Worm (Caenorhabditis elegans) whole organism, L2 larva: ENCODE measurements around the gene Y48A6B.14.
A peak's percentile ranks its signal among the peaks of the same experiment; 100 is the strongest.

ENCODE experiments used
- C34F6.9 ChIP-seq: fragments of 150-350 bp; optimal IDR thresholded peaks from 2 replicates; lab custom pipeline; 2014; ENCODE audit warnings: missing biosample characterization, missing genetic modification characterization
- F13H6.1 ChIP-seq: sonication (generic microtip); optimal IDR thresholded peaks from 2 replicates; lab custom pipeline; 2016; ENCODE audit warnings: missing genetic modification characterization, missing compliant biosample characterization
- R02D3.7 ChIP-seq: fragments of 150-350 bp; optimal IDR thresholded peaks from 2 replicates; lab custom pipeline; 2014; ENCODE audit warnings: missing biosample characterization, missing genetic modification characterization
- Y55F3AM.14 ChIP-seq: fragments of 200-800 bp; sonication (Bioruptor generic); optimal IDR thresholded peaks from 2 replicates; lab custom pipeline; 2018; ENCODE audit warnings: mild to moderate bottlenecking, missing genetic modification characterization, missing compliant biosample characterization
- ZK546.5 ChIP-seq: sonication (generic microtip); optimal IDR thresholded peaks from 2 replicates; lab custom pipeline; 2017; ENCODE audit warnings: missing biosample characterization, missing genetic modification characterization
- alr-1 ChIP-seq: fragments of 150-350 bp; optimal IDR thresholded peaks from 2 replicates; lab custom pipeline; 2014; ENCODE audit warnings: missing biosample characterization, missing genetic modification characterization
- aly-2 ChIP-seq: fragments of 150-350 bp; optimal IDR thresholded peaks from 2 replicates; lab custom pipeline; 2014; ENCODE audit warnings: missing biosample characterization, missing genetic modification characterization
- ama-1 ChIP-seq: fragments of 150-350 bp; optimal IDR thresholded peaks from 2 replicates; lab custom pipeline; 2018; ENCODE audit warnings: inconsistent platforms
- blmp-1 ChIP-seq: sonication (generic microtip); optimal IDR thresholded peaks from 2 replicates; lab custom pipeline; 2017; ENCODE audit warnings: missing genetic modification characterization, mild to moderate bottlenecking, missing compliant biosample characterization, antibody characterized with exemption, moderate library complexity; ENCODE audit not compliant: insufficient read depth
- crh-2 ChIP-seq: sonication (generic microtip); optimal IDR thresholded peaks from 2 replicates; lab custom pipeline; 2017; ENCODE audit warnings: missing biosample characterization, missing genetic modification characterization
- dmd-4 ChIP-seq: sonication (generic microtip); optimal IDR thresholded peaks from 2 replicates; lab custom pipeline; 2017; ENCODE audit warnings: missing biosample characterization, missing genetic modification characterization
- fos-1 ChIP-seq: fragments of 150-350 bp; optimal IDR thresholded peaks from 2 replicates; lab custom pipeline; 2014; ENCODE audit warnings: missing biosample characterization, missing genetic modification characterization
- gmeb-1 ChIP-seq: fragments of 150-350 bp; optimal IDR thresholded peaks from 2 replicates; lab custom pipeline; 2014; ENCODE audit warnings: missing biosample characterization, missing genetic modification characterization
- lin-11 ChIP-seq: fragments of 150-350 bp; sonication (generic microtip); optimal IDR thresholded peaks from 2 replicates; lab custom pipeline; 2014; ENCODE audit warnings: missing biosample characterization, missing genetic modification characterization, inconsistent platforms, mixed read lengths
- lin-13 ChIP-seq: fragments of 150-350 bp; optimal IDR thresholded peaks from 2 replicates; lab custom pipeline; 2014; ENCODE audit warnings: missing biosample characterization, missing genetic modification reagents, missing genetic modification characterization
- lin-39 ChIP-seq: fragments of 150-350 bp; optimal IDR thresholded peaks from 2 replicates; lab custom pipeline; 2014; ENCODE audit warnings: missing biosample characterization, missing genetic modification reagents, missing genetic modification characterization
- lsy-2 ChIP-seq, 2 experiments: fragments of 150-350 bp in 1 of 2; sonication (generic microtip) in 1 of 2; optimal IDR thresholded peaks; 2 replicates each; lab custom pipeline; 2014 to 2017; ENCODE audit warnings: missing biosample characterization in 2 of 2, missing genetic modification characterization in 2 of 2
- mab-5 ChIP-seq: fragments of 150-350 bp; optimal IDR thresholded peaks from 2 replicates; lab custom pipeline; 2014; ENCODE audit warnings: missing biosample characterization, missing genetic modification characterization
- mdl-1 ChIP-seq, 2 experiments: fragments of 150-350 bp in 1 of 2; sonication (generic microtip) in 1 of 2; optimal IDR thresholded peaks; 2 replicates each; lab custom pipeline; 2017; ENCODE audit warnings: missing biosample characterization in 2 of 2, missing genetic modification characterization in 2 of 2
- nhr-10 ChIP-seq: sonication (generic microtip); optimal IDR thresholded peaks from 2 replicates; lab custom pipeline; 2017; ENCODE audit warnings: missing biosample characterization, missing genetic modification characterization
- nhr-12 ChIP-seq: fragments of 150-350 bp; optimal IDR thresholded peaks from 2 replicates; lab custom pipeline; 2014; ENCODE audit warnings: missing biosample characterization, missing genetic modification characterization
- nhr-129 ChIP-seq: fragments of 150-350 bp; optimal IDR thresholded peaks from 2 replicates; lab custom pipeline; 2014; ENCODE audit warnings: missing biosample characterization, missing genetic modification characterization
- nhr-23 ChIP-seq: fragments of 150-350 bp; optimal IDR thresholded peaks from 2 replicates; lab custom pipeline; 2014; ENCODE audit warnings: missing biosample characterization, missing genetic modification reagents, missing genetic modification characterization
- nhr-237 ChIP-seq: fragments of 150-350 bp; optimal IDR thresholded peaks from 2 replicates; lab custom pipeline; 2014; ENCODE audit warnings: missing biosample characterization, missing genetic modification characterization
- nhr-6 ChIP-seq: fragments of 150-350 bp; optimal IDR thresholded peaks from 2 replicates; lab custom pipeline; 2014; ENCODE audit warnings: missing biosample characterization, missing genetic modification characterization
- peb-1 ChIP-seq: fragments of 150-350 bp; optimal IDR thresholded peaks from 2 replicates; lab custom pipeline; 2014; ENCODE audit warnings: missing biosample characterization, missing genetic modification characterization
- sem-4 ChIP-seq: fragments of 150-350 bp; optimal IDR thresholded peaks from 2 replicates; lab custom pipeline; 2014; ENCODE audit warnings: missing biosample characterization, missing genetic modification reagents, missing genetic modification characterization
- skn-1 ChIP-seq: sonication (generic microtip); optimal IDR thresholded peaks from 2 replicates; lab custom pipeline; 2017; ENCODE audit warnings: missing biosample characterization, missing genetic modification characterization
- sma-3 ChIP-seq: sonication (generic microtip); optimal IDR thresholded peaks from 2 replicates; lab custom pipeline; 2016; ENCODE audit warnings: missing genetic modification reagents, missing genetic modification characterization, missing compliant biosample characterization
- snpc-4 ChIP-seq: fragments of 150-350 bp; optimal IDR thresholded peaks from 2 replicates; lab custom pipeline; 2014; ENCODE audit warnings: missing biosample characterization, missing genetic modification characterization
- unc-55 ChIP-seq: fragments of 150-350 bp; sonication (generic microtip); optimal IDR thresholded peaks from 3 replicates; lab custom pipeline; 2014; ENCODE audit warnings: missing biosample characterization, missing genetic modification reagents, missing genetic modification characterization
- unc-62 ChIP-seq: fragments of 150-350 bp; optimal IDR thresholded peaks from 2 replicates; lab custom pipeline; 2014; ENCODE audit warnings: missing biosample characterization, missing genetic modification reagents, missing genetic modification characterization
- zag-1 ChIP-seq: fragments of 150-350 bp; optimal IDR thresholded peaks from 2 replicates; lab custom pipeline; 2014; ENCODE audit warnings: missing biosample characterization, missing genetic modification characterization
- ztf-1 ChIP-seq: fragments of 200-800 bp; sonication (Bioruptor generic); conservative IDR thresholded peaks from 2 replicates; pipeline ENCODE4 v1.3.6; 2022; ENCODE audit warnings: missing genetic modification characterization, missing compliant biosample characterization
- ztf-11 ChIP-seq: sonication (generic microtip); optimal IDR thresholded peaks from 2 replicates; lab custom pipeline; 2017; ENCODE audit warnings: missing biosample characterization, missing genetic modification characterization

The Y48A6B.14 gene

DNA sequence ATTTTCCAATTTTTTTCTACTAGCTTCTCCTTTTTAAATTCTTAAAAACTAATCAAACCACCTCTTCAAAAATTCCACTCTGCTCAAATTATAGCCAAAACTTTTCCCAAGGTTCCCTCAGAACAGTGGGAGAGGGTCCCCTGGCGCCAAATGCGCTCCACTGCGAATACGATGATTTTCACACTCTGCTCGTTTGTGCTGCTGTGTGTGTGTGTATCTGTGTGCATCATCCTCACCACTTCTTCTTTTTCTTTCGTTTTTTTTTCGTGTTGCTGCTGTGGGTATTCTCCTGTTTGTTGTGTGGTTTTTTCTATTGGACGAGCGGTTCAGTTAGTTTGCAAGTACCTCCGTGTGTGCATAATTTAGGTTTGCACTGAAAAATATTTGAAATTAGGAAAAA lies 7.8 kb downstream of the Y48A6B.14 start:
- no peak for TF ChIP-seq ama-1 (lab: Kevin White, UChicago)
- TF ChIP-seq C34F6.9 (tag; lab: Kevin White, UChicago): peak; percentile 73
- no peak for TF ChIP-seq nhr-10 (tag; lab: Kevin White, UChicago)
- peak in 1 of 2 experiments; percentile 63 for TF ChIP-seq lsy-2 (tag; optimal IDR thresholded peaks at IDR 0.05; lab: Kevin White, UChicago)
- TF ChIP-seq nhr-6: no peak
- TF ChIP-seq snpc-4 (tag; lab: Kevin White, UChicago): no peak
- TF ChIP-seq ztf-1: no peak
- peak; percentile 68 for TF ChIP-seq nhr-129
- TF ChIP-seq zag-1 (tag; lab: Kevin White, UChicago): peak; percentile 23
- TF ChIP-seq fos-1 (tag; lab: Kevin White, UChicago): peak; percentile 5
- TF ChIP-seq nhr-23 (tag; lab: Kevin White, UChicago): no peak
- TF ChIP-seq mab-5 (tag; lab: Kevin White, UChicago): no peak
- TF ChIP-seq lin-39: no peak
- TF ChIP-seq peb-1: no peak
- TF ChIP-seq unc-55 (GFP tag; lab: Kevin White, UChicago): peak; percentile 91

- peak; percentile 28 for TF ChIP-seq fos-1 (tag; lab: Kevin White, UChicago)
- TF ChIP-seq R02D3.7 (tag; lab: Kevin White, UChicago): no peak
- TF ChIP-seq nhr-129: peak; percentile 12
- no peak for TF ChIP-seq nhr-6
- peak in 1 of 2 experiments; percentile 6 for TF ChIP-seq lsy-2 (tag; optimal IDR thresholded peaks at IDR 0.05; lab: Kevin White, UChicago)
- TF ChIP-seq blmp-1 (tag; lab: Kevin White, UChicago): peak; percentile 2
- TF ChIP-seq, all 48 proteins: peak for 4
Observed at ce11 chrIII:11040606-11041005, 9.2 kb downstream of the Y48A6B.14 start.

- TF ChIP-seq unc-55 (GFP tag; lab: Kevin White, UChicago) (no peak), Y55F3AM.14 (no peak)
Observed at ce11 chrIII:11045196-11045595, 13.8 kb downstream of the Y48A6B.14 start.

ce11 chrIII:11046549-11046948 lies 15.1 kb downstream of the Y48A6B.14 start:
- TF ChIP-seq mab-5 (tag; lab: Kevin White, UChicago): no peak
- TF ChIP-seq fos-1 (tag; lab: Kevin White, UChicago): peak; percentile 84
- peak; percentile 20 for TF ChIP-seq blmp-1 (tag; lab: Kevin White, UChicago)
- peak; percentile 37 for TF ChIP-seq crh-2

- TF ChIP-seq crh-2 (peak; percentile 7), lsy-2 (tag; optimal IDR thresholded peaks at IDR 0.05; lab: Kevin White, UChicago) (no peak), sem-4 (no peak), ztf-11 (tag; lab: Kevin White, UChicago) (no peak), skn-1 (no peak), nhr-237 (tag; lab: Kevin White, UChicago) (no peak), unc-55 (GFP tag; lab: Kevin White, UChicago) (peak; percentile 4), peb-1 (no peak), sma-3 (peak; percentile 58), unc-62 (no peak), lin-11 (tag; lab: Kevin White, UChicago) (no peak), F13H6.1 (peak; percentile 21), alr-1 (no peak), ZK546.5 (no peak), C34F6.9 (tag; lab: Kevin White, UChicago) (no peak), nhr-12 (tag; lab: Kevin White, UChicago) (no peak), nhr-6 (no peak), nhr-129 (peak; percentile 20), fos-1 (tag; lab: Kevin White, UChicago) (peak; percentile 93)
- TF ChIP-seq, all 48 proteins: peak for 6
Observed at ce11 chrIII:11050658-11051118, 19.3 kb downstream of the Y48A6B.14 start.

- TF ChIP-seq skn-1: no peak
- no peak for TF ChIP-seq R02D3.7 (tag; lab: Kevin White, UChicago)
- no peak for TF ChIP-seq gmeb-1 (tag; lab: Kevin White, UChicago)
- no peak for TF ChIP-seq ztf-1
- TF ChIP-seq unc-55 (GFP tag; lab: Kevin White, UChicago): no peak
- TF ChIP-seq aly-2 (tag; lab: Kevin White, UChicago): no peak
- no peak for TF ChIP-seq dmd-4 (tag; lab: Kevin White, UChicago)
- no peak for TF ChIP-seq alr-1
- no peak for TF ChIP-seq ztf-11 (tag; lab: Kevin White, UChicago)
- no peak for TF ChIP-seq lin-13 (GFP tag; lab: Kevin White, UChicago)
- TF ChIP-seq mdl-1 (tag; optimal IDR thresholded peaks at IDR 0.05; lab: Kevin White, UChicago): no peak
- TF ChIP-seq lin-39: no peak
- TF ChIP-seq blmp-1 (tag; lab: Kevin White, UChicago): no peak
- TF ChIP-seq snpc-4 (tag; lab: Kevin White, UChicago): no peak
Observed at ce11 chrIII:11053603-11054002, 22.2 kb downstream of the Y48A6B.14 start.
